Worm (Caenorhabditis elegans): Measurements from ENCODE around the gene F59F5.3.

Gene F59F5.3

DNA sequence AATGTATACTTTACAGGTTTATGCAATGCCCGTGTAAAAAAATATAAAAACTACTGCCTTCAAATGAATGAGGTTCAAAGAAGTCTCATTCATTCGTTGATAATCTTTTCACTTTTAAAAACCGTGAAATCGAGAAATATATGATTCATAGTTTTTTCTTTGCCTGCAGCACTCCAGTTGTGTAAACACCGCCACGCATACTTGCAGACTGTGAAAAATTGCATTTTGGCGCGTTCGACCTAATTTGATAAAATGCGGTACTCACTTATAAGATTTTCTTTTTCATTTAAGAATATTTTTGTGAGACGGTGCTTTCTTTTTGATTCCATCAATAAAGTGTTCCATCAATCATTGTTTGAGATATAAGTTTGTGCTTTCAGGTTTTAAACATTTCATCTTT is 24.6 kb upstream of the F59F5.3 start:
- TF ChIP-seq snpc-4 (tag; optimal IDR thresholded peaks at IDR 0.05), result no peak
- no peak for TF ChIP-seq flh-1 (GFP tag; optimal IDR thresholded peaks at IDR 0.05)
- peak; percentile 83 for TF ChIP-seq ces-1 (GFP tag; optimal IDR thresholded peaks at IDR 0.05)
- TF ChIP-seq unc-62 (GFP tag; optimal IDR thresholded peaks at IDR 0.05), result no peak
- TF ChIP-seq drap-1 (GFP tag; optimal IDR thresholded peaks at IDR 0.05), result no peak

DNA sequence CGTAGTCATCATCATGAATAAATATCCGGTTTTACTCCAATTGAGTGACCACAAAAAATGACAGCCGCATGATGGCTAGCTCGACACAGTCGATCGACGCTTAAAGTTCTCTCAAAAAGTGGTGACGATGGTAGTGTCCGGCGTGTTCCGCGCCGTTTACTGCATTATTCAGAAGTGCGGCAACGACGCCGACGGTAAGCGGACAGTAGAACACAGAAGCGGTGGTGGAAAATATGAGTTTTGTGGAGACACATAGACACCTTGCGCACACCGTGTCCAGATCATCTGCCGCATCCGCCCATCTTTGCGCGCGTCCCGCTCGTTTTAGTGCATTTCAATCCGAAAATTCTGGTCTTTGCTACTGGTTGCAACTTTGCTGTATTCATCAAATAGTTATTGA is 17.0 kb upstream of the F59F5.3 start, which contains the start of gene F59F5.7:
Gene F59F5.7 (plus strand): TSS at position 301 of the 400 bp plus-strand sequence.
- TF ChIP-seq nhr-237 (tag; optimal IDR thresholded peaks at IDR 0.05) (no peak), pha-4 (tag; optimal IDR thresholded peaks at IDR 0.05) (no peak), elt-3 (tag; optimal IDR thresholded peaks at IDR 0.05) (no peak), ham-2 (GFP tag; optimal IDR thresholded peaks at IDR 0.05) (no peak), lin-13 (tag; optimal IDR thresholded peaks at IDR 0.05) (no peak), unc-39 (tag; optimal IDR thresholded peaks at IDR 0.05) (no peak)

DNA sequence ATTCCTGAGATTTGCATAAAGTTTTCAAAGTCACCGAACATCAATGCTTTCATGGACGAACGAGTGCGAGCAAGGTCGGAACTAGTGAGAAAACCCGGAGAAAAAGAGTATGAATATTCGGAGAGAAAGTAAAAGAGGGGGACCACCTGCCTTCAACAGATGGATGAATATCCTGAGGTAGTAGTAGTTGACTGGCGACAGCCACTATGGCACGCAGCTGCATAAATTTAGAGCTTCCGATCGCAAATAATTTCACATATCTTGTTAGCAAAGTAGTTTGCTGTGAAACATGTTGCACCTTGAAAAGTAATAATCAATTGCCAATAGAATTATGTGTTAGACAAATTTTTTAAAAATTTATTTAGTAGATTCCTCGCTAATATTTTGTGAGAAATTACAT is 14.6 kb upstream of the F59F5.3 start:
- no peak for TF ChIP-seq M03D4.4 (tag; optimal IDR thresholded peaks at IDR 0.05)
- no peak for TF ChIP-seq unc-39 (tag; optimal IDR thresholded peaks at IDR 0.05)
- peak; percentile 31 for TF ChIP-seq unc-120 (tag; optimal IDR thresholded peaks at IDR 0.05; ENCODE audit: poor library complexity, severe bottlenecking)
- peak; percentile 42 for TF ChIP-seq hlh-1 (tag; optimal IDR thresholded peaks at IDR 0.05)
- peak; percentile 52 for TF ChIP-seq lin-32 (GFP tag; optimal IDR thresholded peaks at IDR 0.05)

DNA sequence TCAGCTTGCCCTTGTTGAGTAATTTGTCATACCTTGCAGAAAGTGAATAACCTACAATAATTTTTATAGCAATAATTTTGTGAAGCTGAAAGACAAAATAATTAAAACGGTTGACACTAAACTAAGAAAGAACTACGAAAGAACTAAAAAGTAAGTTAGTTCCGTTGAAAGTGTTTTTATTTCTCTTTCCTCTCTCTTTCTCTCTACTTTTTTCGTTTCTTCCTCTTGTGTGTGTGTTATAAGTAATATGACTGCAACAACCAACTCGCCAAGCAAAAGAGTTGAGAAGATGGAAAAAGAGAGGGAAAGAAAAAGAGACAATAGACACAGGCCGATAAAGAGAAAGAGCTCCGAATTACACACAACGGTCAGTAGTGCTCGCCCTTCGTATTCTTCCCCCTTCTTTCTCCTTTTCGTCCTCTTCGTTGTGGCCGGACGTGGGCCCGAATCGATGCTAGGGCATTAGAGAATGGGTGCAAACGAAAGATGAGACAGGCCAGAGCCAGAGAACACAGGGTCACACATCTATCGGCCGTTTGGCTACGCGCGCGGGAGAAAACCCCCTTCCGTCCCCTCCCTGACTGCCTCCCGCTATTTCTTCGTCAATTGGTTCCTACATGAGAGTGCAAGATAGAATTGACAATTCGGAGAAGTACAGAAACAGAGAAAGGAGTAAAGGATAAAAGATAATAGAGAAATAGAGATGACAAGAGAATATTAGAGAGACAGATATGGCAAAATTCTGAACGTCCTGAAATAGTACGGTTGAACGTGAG is 13.2 kb upstream of the F59F5.3 start, which contains the start of gene syd-2:
Gene syd-2 (minus strand): TSS at position 51 of the 776 bp plus-strand sequence.
- TF ChIP-seq nhr-2 (tag; optimal IDR thresholded peaks at IDR 0.05) (peak; percentile 99), tbx-8 (GFP tag; optimal IDR thresholded peaks at IDR 0.05) (peak; percentile 9), sptf-1 (tag; optimal IDR thresholded peaks at IDR 0.05) (peak; percentile 83), nhr-76 (tag; optimal IDR thresholded peaks at IDR 0.05) (no peak), lin-13 (tag; optimal IDR thresholded peaks at IDR 0.05) (peak; percentile 28), drap-1 (GFP tag; optimal IDR thresholded peaks at IDR 0.05) (peak; percentile 82), elt-3 (tag; optimal IDR thresholded peaks at IDR 0.05) (no peak), flh-1 (GFP tag; optimal IDR thresholded peaks at IDR 0.05) (no peak), ztf-11 (tag; optimal IDR thresholded peaks at IDR 0.05) (peak; percentile 64), mls-2 (tag; optimal IDR thresholded peaks at IDR 0.05) (peak; percentile 89), hlh-1 (tag; optimal IDR thresholded peaks at IDR 0.05) (peak; percentile 54), ceh-83 (GFP tag; optimal IDR thresholded peaks at IDR 0.05) (no peak), mep-1 (tag; optimal IDR thresholded peaks at IDR 0.05) (peak; percentile 79), lsy-2 (tag; optimal IDR thresholded peaks at IDR 0.05) (peak; percentile 15), ham-2 (GFP tag; optimal IDR thresholded peaks at IDR 0.05) (peak; percentile 85), ceh-43 (GFP tag; optimal IDR thresholded peaks at IDR 0.05) (no peak), cnd-1 (tag; optimal IDR thresholded peaks at IDR 0.05) (peak; percentile 81), unc-120 (tag; optimal IDR thresholded peaks at IDR 0.05; ENCODE audit: poor library complexity, severe bottlenecking) (peak; percentile 93), mab-5 (tag; optimal IDR thresholded peaks at IDR 0.05) (no peak), pha-4 (tag; optimal IDR thresholded peaks at IDR 0.05) (peak; percentile 46), sem-2 (GFP tag; optimal IDR thresholded peaks at IDR 0.05) (peak; percentile 39), ceh-39 (tag; optimal IDR thresholded peaks at IDR 0.05) (peak; percentile 37), ces-1 (GFP tag; optimal IDR thresholded peaks at IDR 0.05) (peak; percentile 56), M03D4.4 (tag; optimal IDR thresholded peaks at IDR 0.05) (peak; percentile 62), snpc-4 (tag; optimal IDR thresholded peaks at IDR 0.05) (no peak), unc-39 (tag; optimal IDR thresholded peaks at IDR 0.05) (peak; percentile 2), unc-62 (GFP tag; optimal IDR thresholded peaks at IDR 0.05) (peak; percentile 68)

DNA sequence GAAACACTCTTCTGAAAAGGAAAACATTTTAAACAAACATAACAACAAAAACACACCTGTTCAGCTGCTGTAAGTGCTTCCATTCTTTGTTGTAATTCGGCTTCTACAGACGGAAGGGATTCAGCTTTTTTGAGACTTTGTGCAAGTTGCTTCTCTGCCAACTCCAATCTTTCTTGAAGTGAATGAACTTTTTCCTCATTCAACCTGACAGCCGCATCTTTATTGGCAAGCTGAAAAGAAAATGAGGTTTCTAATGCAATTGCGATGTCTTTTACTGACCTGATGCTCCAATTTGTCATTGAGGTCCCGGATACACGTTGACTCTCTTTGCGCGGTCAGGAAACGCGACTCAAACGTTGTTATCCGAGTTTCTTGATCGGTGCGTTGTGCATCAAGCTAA is 10.8 kb upstream of the F59F5.3 start:
- TF ChIP-seq unc-39 (tag; optimal IDR thresholded peaks at IDR 0.05) (no peak), ces-1 (GFP tag; optimal IDR thresholded peaks at IDR 0.05) (peak; percentile 6)

DNA sequence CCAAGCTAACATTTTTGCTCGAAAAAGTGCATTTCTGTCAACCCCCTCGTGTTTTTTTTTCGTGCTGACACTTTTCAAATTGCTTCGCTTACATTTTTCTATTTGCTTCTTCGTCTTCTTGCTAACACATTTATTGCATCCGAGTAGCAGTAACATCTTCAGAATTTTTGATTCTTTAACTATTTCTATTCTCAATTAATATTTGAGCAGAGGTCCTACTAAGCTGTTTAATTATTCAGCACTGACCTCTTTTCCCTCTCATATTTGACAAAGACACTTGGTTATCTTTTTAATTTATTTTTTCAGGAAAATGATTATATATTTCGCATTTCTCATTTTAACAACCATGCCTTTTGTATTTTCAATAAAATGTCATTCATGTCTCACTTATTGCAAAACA is 3.5 kb upstream of the F59F5.3 start, which contains the start of gene F59F5.5:
Gene F59F5.5 (plus strand): TSS at position 301 of the 400 bp plus-strand sequence.
- no peak for TF ChIP-seq sem-2 (GFP tag; optimal IDR thresholded peaks at IDR 0.05)
- TF ChIP-seq flh-1 (GFP tag; optimal IDR thresholded peaks at IDR 0.05), result no peak
- TF ChIP-seq unc-39 (tag; optimal IDR thresholded peaks at IDR 0.05), result no peak
- TF ChIP-seq zip-8 (tag; optimal IDR thresholded peaks at IDR 0.05), result no peak
- TF ChIP-seq drap-1 (GFP tag; optimal IDR thresholded peaks at IDR 0.05), result no peak
- no peak for TF ChIP-seq nhr-12 (tag; optimal IDR thresholded peaks at IDR 0.05)
- TF ChIP-seq ces-1 (GFP tag; optimal IDR thresholded peaks at IDR 0.05), result no peak
- no peak for TF ChIP-seq elt-3 (tag; optimal IDR thresholded peaks at IDR 0.05)
- no peak for TF ChIP-seq ceh-83 (GFP tag; optimal IDR thresholded peaks at IDR 0.05)
- TF ChIP-seq elt-1 (tag; optimal IDR thresholded peaks at IDR 0.05; ENCODE audit: borderline replicate concordance, insufficient read depth), result no peak
- no peak for TF ChIP-seq cnd-1 (tag; optimal IDR thresholded peaks at IDR 0.05)
- no peak for TF ChIP-seq ceh-39 (tag; optimal IDR thresholded peaks at IDR 0.05)
- no peak for TF ChIP-seq hlh-1 (tag; optimal IDR thresholded peaks at IDR 0.05)
- TF ChIP-seq ham-2 (GFP tag; optimal IDR thresholded peaks at IDR 0.05), result no peak
